Worm (Caenorhabditis elegans): ENCODE measurements around the gene sru-7.

- TF ChIP-seq pes-1 (GFP tag; IDR thresholded peaks at IDR 0.05) (no peak), ets-7 (tag; optimal IDR thresholded peaks at IDR 0.05) (no peak), hmbx-1 (tag; optimal IDR thresholded peaks at IDR 0.05) (no peak), ama-1 (optimal IDR thresholded peaks at IDR 0.05) (no peak), ceh-13 (GFP tag; optimal IDR thresholded peaks at IDR 0.05) (no peak), tbx-11 (GFP tag; IDR thresholded peaks at IDR 0.05) (no peak), ceh-36 (tag; optimal IDR thresholded peaks at IDR 0.05) (no peak), B0310.2 (tag; optimal IDR thresholded peaks at IDR 0.05) (no peak), flt-1 (GFP tag; IDR thresholded peaks at IDR 0.05) (no peak), tbx-37 (GFP tag; conservative IDR thresholded peaks at IDR 0.05) (no peak), hnd-1 (tag; optimal IDR thresholded peaks at IDR 0.05) (no peak)
Observed at ce11 chrIV:8538659-8539173, 46.4 kb downstream of the sru-7 start, which contains the start of gene hyl-1.
